Fruit fly (Drosophila melanogaster) whole organism, embryonic: ENCODE data around the gene CG4017.

ENCODE experiments used
- CG10321 ChIP-seq: fragments of 200-800 bp; sonication (Bioruptor generic); IDR thresholded peaks from 2 replicates; pipeline ENCODE4 v1.3.6; 2022; ENCODE audit warnings: missing biosample characterization, missing genetic modification characterization
- Dek ChIP-seq: fragments of 200-800 bp; sonication (Bioruptor generic); optimal IDR thresholded peaks from 3 replicates; lab custom pipeline; 2019; ENCODE audit warnings: missing biosample characterization, mild to moderate bottlenecking, missing genetic modification characterization, moderate library complexity
- Ets65A ChIP-seq: fragments of 200-800 bp; sonication (Bioruptor generic); peaks from one replicate; lab custom pipeline; 2016; ENCODE audit warnings: missing biosample characterization, missing genetic modification characterization
- Max ChIP-seq: fragments of 200-800 bp; sonication (Bioruptor generic); optimal IDR thresholded peaks from 2 replicates; lab custom pipeline; 2016; ENCODE audit warnings: missing biosample characterization, mild to moderate bottlenecking, missing genetic modification characterization
- Taf1 ChIP-seq: fragments of 200-800 bp; sonication (Bioruptor generic); IDR thresholded peaks from 2 replicates; pipeline ENCODE4 v1.3.6; 2022; ENCODE audit warnings: missing biosample characterization, missing genetic modification characterization
- chif ChIP-seq, 2 experiments: fragments of 200-800 bp; sonication (Bioruptor generic); optimal IDR thresholded peaks; 3 replicates each; lab custom pipeline; 2016; ENCODE audit warnings: missing biosample characterization in 2 of 2, missing genetic modification characterization in 2 of 2
- eve ChIP-seq, 2 experiments: fragments of >200 bp; optimal IDR thresholded peaks; 2 replicates each; lab custom pipeline; 2017; ENCODE audit warnings: missing biosample characterization in 2 of 2, missing genetic modification characterization in 2 of 2
- maf-S ChIP-seq: fragments of 200-800 bp; sonication (Bioruptor generic); optimal IDR thresholded peaks from 2 replicates; lab custom pipeline; 2016; ENCODE audit warnings: missing biosample characterization, missing genetic modification characterization
- mam ChIP-seq: fragments of 200-800 bp; sonication (Bioruptor generic); optimal IDR thresholded peaks from 3 replicates; lab custom pipeline; 2016; ENCODE audit warnings: missing biosample characterization, missing genetic modification characterization
- ranshi ChIP-seq: fragments of 200-800 bp; sonication (Bioruptor generic); IDR thresholded peaks from 2 replicates; pipeline ENCODE4 v1.3.6; 2022; ENCODE audit warnings: missing biosample characterization, missing genetic modification characterization
- sens-2 ChIP-seq: fragments of 200-800 bp; sonication (Bioruptor generic); IDR thresholded peaks from 2 replicates; pipeline ENCODE4 v1.3.6; 2022; ENCODE audit warnings: missing biosample characterization, missing genetic modification characterization

DNA sequence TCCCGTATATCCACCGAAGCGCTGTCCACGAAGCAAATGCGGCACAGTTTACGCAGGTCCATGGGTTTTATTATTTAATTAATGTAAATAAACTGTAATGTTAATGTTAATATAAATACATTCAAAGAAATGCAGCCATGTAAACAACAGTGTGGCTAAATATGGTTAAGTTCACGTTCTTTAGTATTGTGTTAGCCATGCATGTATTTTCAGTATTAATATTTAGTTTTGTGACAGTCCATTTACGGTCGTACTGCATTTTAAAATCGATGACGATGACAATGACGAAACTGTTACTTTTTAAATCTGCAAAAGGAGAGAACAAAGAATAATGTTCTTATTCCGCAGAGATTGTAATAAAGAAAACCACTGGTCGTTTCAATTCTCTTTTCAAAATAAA is 26.1 kb downstream of the CG4017 start, which contains the start of gene CG13123:
- no peak for TF ChIP-seq Ets65A
- TF ChIP-seq eve (GFP tag; optimal IDR thresholded peaks at IDR 0.05; lab: Kevin White, UChicago), result no peak
- TF ChIP-seq ranshi (GFP tag; lab: Robert Waterston, UW), result no peak
- TF ChIP-seq chif (GFP tag; optimal IDR thresholded peaks at IDR 0.05; lab: Kevin White, UChicago), result no peak
- no peak for TF ChIP-seq maf-S (GFP tag; lab: Kevin White, UChicago)
- TF ChIP-seq mam, result no peak
- no peak for TF ChIP-seq sens-2 (GFP tag; lab: Robert Waterston, UW)
- TF ChIP-seq Max (GFP tag; lab: Kevin White, UChicago), result no peak
- TF ChIP-seq CG10321, result no peak
- no peak for TF ChIP-seq Taf1 (GFP tag; lab: Robert Waterston, UW)
- no peak for TF ChIP-seq Dek (tag; lab: Kevin White, UChicago)
